Worm (Caenorhabditis elegans): ENCODE measurements around the gene E02C12.11.

The E02C12.11 gene

ce11 chrV:9332611-9333315 lies 46.9 kb downstream of the E02C12.11 start:
- TF ChIP-seq ham-2 (GFP tag; optimal IDR thresholded peaks at IDR 0.05) (no peak), nhr-28 (tag; optimal IDR thresholded peaks at IDR 0.05) (no peak), ztf-11 (tag; optimal IDR thresholded peaks at IDR 0.05) (no peak), lin-13 (tag; optimal IDR thresholded peaks at IDR 0.05) (no peak), sptf-1 (tag; optimal IDR thresholded peaks at IDR 0.05) (no peak), pha-4 (tag; optimal IDR thresholded peaks at IDR 0.05) (no peak), ceh-83 (GFP tag; optimal IDR thresholded peaks at IDR 0.05) (no peak), mls-2 (tag; optimal IDR thresholded peaks at IDR 0.05) (no peak), flh-1 (GFP tag; optimal IDR thresholded peaks at IDR 0.05) (no peak), drap-1 (GFP tag; optimal IDR thresholded peaks at IDR 0.05) (no peak), nhr-2 (tag; optimal IDR thresholded peaks at IDR 0.05) (no peak), lin-32 (GFP tag; optimal IDR thresholded peaks at IDR 0.05) (no peak), elt-3 (tag; optimal IDR thresholded peaks at IDR 0.05) (no peak), elt-1 (tag; optimal IDR thresholded peaks at IDR 0.05; ENCODE audit: borderline replicate concordance, insufficient read depth) (no peak), sem-2 (GFP tag; optimal IDR thresholded peaks at IDR 0.05) (no peak), unc-62 (GFP tag; optimal IDR thresholded peaks at IDR 0.05) (no peak), ceh-43 (GFP tag; optimal IDR thresholded peaks at IDR 0.05) (no peak), tbx-8 (GFP tag; optimal IDR thresholded peaks at IDR 0.05) (no peak), ceh-39 (tag; optimal IDR thresholded peaks at IDR 0.05) (no peak), hlh-1 (tag; optimal IDR thresholded peaks at IDR 0.05) (no peak)
